Fruit fly (Drosophila melanogaster): ENCODE results near the gene CG2100.
A peak's percentile ranks its signal among the peaks of the same experiment; 100 is the strongest.

CG2100 gene

dm6 chr3R:5742278-5743196, 6.4 kb upstream of the CG2100 start, which contains the start of the genes Sym and Madm (continued):
- TF ChIP-seq sd (tag; optimal IDR thresholded peaks at IDR 0.05) (peak; percentile 73), Atf3 (GFP tag; optimal IDR thresholded peaks at IDR 0.05) (no peak), CG14860 (GFP tag; IDR thresholded peaks at IDR 0.05; ENCODE audit: partially characterized antibody) (peak; percentile 90; the same call in 2 of the 3 replicates), nerfin-2 (GFP tag; IDR thresholded peaks at IDR 0.05; ENCODE audit: partially characterized antibody) (peak; percentile 74), CG15479 (GFP tag; optimal IDR thresholded peaks at IDR 0.05) (no peak), CG42726 (GFP tag; IDR thresholded peaks at IDR 0.05; ENCODE audit: partially characterized antibody) (0 out of 2 replicates have a peak, but pooled peaks have one; percentile 23), repo (GFP tag; optimal IDR thresholded peaks at IDR 0.05) (peak; percentile 7), CG6683 (GFP tag; optimal IDR thresholded peaks at IDR 0.05) (peak; percentile 2), C15 (GFP tag; IDR thresholded peaks at IDR 0.05) (no peak), CG4328 (GFP tag; optimal IDR thresholded peaks at IDR 0.05) (no peak), CG17829 (tag; optimal IDR thresholded peaks at IDR 0.05) (peak; percentile 31), Sry-β (GFP tag; optimal IDR thresholded peaks at IDR 0.05) (peak; percentile 91), HLH3B (GFP tag; IDR thresholded peaks at IDR 0.05) (peak; percentile 5; the same call in 1 of the 2 replicates), Stat92E (GFP tag; optimal IDR thresholded peaks at IDR 0.05) (peak in 1 of 3 experiments; percentile 17), MTF-1 (GFP tag; optimal IDR thresholded peaks at IDR 0.05; ENCODE audit: borderline replicate concordance) (no peak), CG13123 (GFP tag; optimal IDR thresholded peaks at IDR 0.05) (no peak), CG16863 (GFP tag; optimal IDR thresholded peaks at IDR 0.05) (no peak), gce (GFP tag; IDR thresholded peaks at IDR 0.05) (no peak), CG6854 (GFP tag; optimal IDR thresholded peaks at IDR 0.05) (no peak), en (GFP tag; optimal IDR thresholded peaks at IDR 0.05) (no peak), Hr3 (GFP tag; optimal IDR thresholded peaks at IDR 0.05) (peak; percentile 33), NC2α (GFP tag; optimal IDR thresholded peaks at IDR 0.05) (no peak), CG9817 (tag; optimal IDR thresholded peaks at IDR 0.05) (peak; percentile 33), CG2116 (GFP tag; optimal IDR thresholded peaks at IDR 0.05) (peak; percentile 95), CG15073 (GFP tag; optimal IDR thresholded peaks at IDR 0.05) (no peak), CG34376 (GFP tag; optimal IDR thresholded peaks at IDR 0.05) (no peak), YL-1 (GFP tag; optimal IDR thresholded peaks at IDR 0.05) (peak; percentile 92), CG33557 (GFP tag; optimal IDR thresholded peaks at IDR 0.05) (no peak), hth (optimal IDR thresholded peaks at IDR 0.05) (no peak), CG8089 (GFP tag; optimal IDR thresholded peaks at IDR 0.05) (no peak), oc (tag; optimal IDR thresholded peaks at IDR 0.05) (no peak), CG12391 (tag; optimal IDR thresholded peaks at IDR 0.05) (peak; percentile 55), CG17912 (GFP tag; optimal IDR thresholded peaks at IDR 0.05) (no peak), CG15696 (tag; optimal IDR thresholded peaks at IDR 0.05) (no peak), zen (tag; optimal IDR thresholded peaks at IDR 0.05) (peak; percentile 50), ranshi (GFP tag; IDR thresholded peaks at IDR 0.05) (no peak), CG13624 (GFP tag; optimal IDR thresholded peaks at IDR 0.05) (peak; percentile 66), Taf1 (GFP tag; IDR thresholded peaks at IDR 0.05) (no peak), gem (tag; optimal IDR thresholded peaks at IDR 0.05) (no peak), CG9932 (GFP tag; IDR thresholded peaks at IDR 0.05) (peak; percentile 55; the same call in 1 of the 2 replicates), CG7271 (tag; optimal IDR thresholded peaks at IDR 0.05) (peak; percentile 49), sug (tag; optimal IDR thresholded peaks at IDR 0.05) (peak; percentile 55), CG9876 (GFP tag; optimal IDR thresholded peaks at IDR 0.05) (peak; percentile 29), CG2120 (GFP tag; optimal IDR thresholded peaks at IDR 0.05) (peak; percentile 77), Vsx1 (GFP tag; optimal IDR thresholded peaks at IDR 0.05) (no peak), vvl (GFP tag; IDR thresholded peaks at IDR 0.05) (no peak; the same call in 1 of the 2 replicates), shn (GFP tag; optimal IDR thresholded peaks at IDR 0.05) (peak; percentile 19), dimm (GFP tag; IDR thresholded peaks at IDR 0.05) (no peak)

All from whole organism, embryonic.